Worm (Caenorhabditis elegans) whole organism, midembryonic: ENCODE measurements around the gene C50C3.19.

Experiments used
- T22C8.4 ChIP-seq: fragments of 200-800 bp; sonication (Bioruptor generic); IDR thresholded peaks from 2 replicates; pipeline ENCODE4 v1.3.6; 2022; ENCODE audit warnings: missing genetic modification characterization, missing compliant biosample characterization
- cog-1 ChIP-seq: sonication (generic microtip); optimal IDR thresholded peaks from 2 replicates; lab custom pipeline; 2016; ENCODE audit warnings: missing genetic modification characterization, missing compliant biosample characterization
- flt-1 ChIP-seq: fragments of 200-800 bp; sonication (Bioruptor generic); IDR thresholded peaks from 2 replicates; pipeline ENCODE4 v1.3.6; 2022; ENCODE audit warnings: missing genetic modification characterization, missing compliant biosample characterization
- klf-2 ChIP-seq: fragments of 200-800 bp; sonication (Bioruptor generic); conservative IDR thresholded peaks from 2 replicates; pipeline ENCODE4 v1.3.6; 2022; ENCODE audit warnings: missing genetic modification reagents, missing genetic modification characterization, missing compliant biosample characterization
- med-1 ChIP-seq: sonication (generic microtip); optimal IDR thresholded peaks from 2 replicates; lab custom pipeline; 2017; ENCODE audit warnings: missing genetic modification characterization, mild to moderate bottlenecking, missing compliant biosample characterization, antibody characterized with exemption, missing genetic modification reagents; ENCODE audit not compliant: insufficient read depth
- ref-1 ChIP-seq: fragments of 200-800 bp; sonication (Bioruptor generic); conservative IDR thresholded peaks from 2 replicates; pipeline ENCODE4 v1.3.6; 2022; ENCODE audit warnings: missing genetic modification reagents, missing genetic modification characterization, missing compliant biosample characterization
- tab-1 ChIP-seq: fragments of 200-800 bp; sonication (Bioruptor generic); IDR thresholded peaks from 2 replicates; pipeline ENCODE4 v1.3.6; 2022; ENCODE audit warnings: missing genetic modification characterization, missing compliant biosample characterization
- ztf-23 ChIP-seq: fragments of 200-800 bp; sonication (Bioruptor generic); IDR thresholded peaks from 2 replicates; pipeline ENCODE4 v1.3.6; 2022; ENCODE audit warnings: missing genetic modification reagents, missing genetic modification characterization, missing compliant biosample characterization
- ztf-29 ChIP-seq: fragments of 200-800 bp; sonication (Bioruptor generic); IDR thresholded peaks from 2 replicates; pipeline ENCODE4 v1.3.6; 2022; ENCODE audit warnings: missing genetic modification reagents, missing genetic modification characterization, missing compliant biosample characterization

C50C3.19 gene

DNA sequence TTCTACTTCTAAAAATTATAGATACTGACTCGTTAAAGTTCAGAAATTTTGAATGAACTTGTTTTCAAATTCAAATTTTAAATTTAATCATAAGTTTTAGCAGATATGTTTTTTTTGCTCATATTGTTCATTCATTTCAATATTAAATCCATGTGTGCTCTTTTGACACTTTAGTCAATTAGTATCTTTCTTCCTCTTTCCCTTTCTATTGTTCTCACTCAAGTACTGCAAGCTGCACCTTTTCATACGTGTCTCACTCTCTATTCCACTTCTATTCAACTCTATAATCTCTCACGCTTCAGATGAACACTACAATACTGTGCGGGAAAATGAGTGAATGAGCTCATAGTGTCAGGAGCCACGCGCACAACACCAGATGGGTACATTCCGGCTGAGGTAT is 27.3 kb downstream of the C50C3.19 start, which contains the start of gene C30A5.16:
Gene C30A5.16 (plus strand): TSS at position 301 of the 400 bp plus-strand sequence.
- no peak for TF ChIP-seq cog-1

DNA sequence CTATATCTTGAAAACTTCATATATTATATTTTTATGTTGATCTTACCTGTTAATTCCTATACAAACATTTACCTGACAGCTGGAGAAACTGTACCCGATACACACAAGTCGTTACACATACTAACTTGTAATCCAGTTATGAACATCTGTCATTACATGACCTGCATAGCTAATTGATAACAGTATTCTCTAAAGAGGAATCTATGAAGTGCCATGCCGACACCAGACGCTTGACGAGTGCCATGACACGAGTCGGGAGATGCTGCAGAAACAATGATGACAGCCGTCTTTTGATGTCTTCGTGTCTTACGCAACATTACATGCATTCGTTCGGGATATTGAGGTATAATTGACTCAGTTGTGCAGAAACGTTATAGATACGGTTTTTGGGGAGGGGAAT is 29.5 kb downstream of the C50C3.19 start:
- TF ChIP-seq ztf-29 (GFP tag; lab: Robert Waterston, UW) = no peak
- no peak for TF ChIP-seq T22C8.4 (GFP tag; lab: Robert Waterston, UW)
- TF ChIP-seq cog-1 = no peak
- TF ChIP-seq ztf-23 = no peak

DNA sequence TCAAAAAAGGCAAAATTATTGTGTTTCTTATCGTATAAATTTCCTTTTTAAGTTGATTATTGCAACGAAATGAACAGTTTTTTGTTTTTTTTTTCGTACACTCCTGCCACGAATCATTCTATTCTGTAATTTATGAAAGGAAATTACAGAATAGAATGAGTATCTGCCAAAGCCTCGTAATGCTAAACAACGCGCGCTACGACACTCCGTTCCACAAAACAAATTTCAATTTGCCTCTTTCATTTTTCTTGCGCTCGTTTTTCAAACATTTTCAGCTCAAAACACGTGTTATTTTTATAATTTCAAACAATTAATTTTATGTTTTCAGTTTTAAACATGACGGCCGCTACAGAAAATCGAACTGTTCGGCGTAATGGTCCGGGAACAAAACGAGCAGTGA is 34.2 kb downstream of the C50C3.19 start, which contains the start of gene mob-4:
Gene mob-4 (plus strand): TSS at position 329 of the 400 bp plus-strand sequence.
- TF ChIP-seq med-1 (no peak), klf-2 (GFP tag; lab: Robert Waterston, UW) (no peak), T22C8.4 (GFP tag; lab: Robert Waterston, UW) (no peak), ztf-23 (no peak), ref-1 (GFP tag; lab: Robert Waterston, UW) (no peak), flt-1 (no peak), tab-1 (GFP tag; lab: Robert Waterston, UW) (no peak), cog-1 (no peak), ztf-29 (GFP tag; lab: Robert Waterston, UW) (no peak)

DNA sequence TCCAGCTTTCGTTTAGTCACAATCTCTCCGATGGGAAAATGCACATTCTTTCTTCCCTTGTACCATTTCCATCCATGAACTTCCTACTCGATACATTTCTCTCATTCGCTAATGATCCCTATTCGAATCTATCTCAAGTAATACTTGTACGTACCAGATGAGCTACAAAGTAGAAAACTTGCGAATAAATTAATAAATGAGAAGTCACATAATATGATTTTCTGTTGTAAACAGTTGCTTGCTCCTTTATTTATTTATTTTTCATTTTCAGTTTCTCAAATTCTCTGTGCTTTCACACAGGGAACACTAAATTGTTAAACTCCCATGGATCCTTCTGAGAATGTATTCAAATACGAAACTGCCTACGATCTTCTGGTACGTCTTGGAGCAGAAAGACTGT is 35.6 kb downstream of the C50C3.19 start, which contains the start of gene rfs-1:
Gene rfs-1 (plus strand): TSS at position 301 of the 400 bp plus-strand sequence.
- TF ChIP-seq tab-1 (GFP tag; lab: Robert Waterston, UW) = no peak
- no peak for TF ChIP-seq ztf-29 (GFP tag; lab: Robert Waterston, UW)
- TF ChIP-seq ztf-23 = no peak
- no peak for TF ChIP-seq flt-1
- TF ChIP-seq ref-1 (GFP tag; lab: Robert Waterston, UW) = no peak
- TF ChIP-seq T22C8.4 (GFP tag; lab: Robert Waterston, UW) = no peak
- TF ChIP-seq klf-2 (GFP tag; lab: Robert Waterston, UW) = no peak
- TF ChIP-seq cog-1 = no peak
- TF ChIP-seq med-1 = no peak

DNA sequence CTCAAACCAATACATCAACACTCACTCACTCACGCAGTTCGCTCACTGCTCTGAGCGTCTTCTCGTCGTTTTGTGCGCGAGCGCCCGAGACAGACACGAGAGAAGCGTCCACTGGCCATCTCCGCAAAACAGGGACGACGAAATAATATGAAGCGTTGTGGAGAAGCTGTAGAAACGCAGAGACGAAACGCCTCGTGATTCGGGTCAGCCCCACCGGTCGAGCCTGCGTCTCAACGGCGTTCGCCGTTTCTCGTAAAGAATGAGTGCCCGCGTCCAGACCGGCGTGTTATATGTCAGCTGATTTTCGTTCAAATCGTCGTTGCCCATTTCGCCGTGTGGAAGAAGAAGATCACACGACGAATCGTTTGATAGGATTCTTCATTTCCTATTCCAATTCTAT is 36.9 kb downstream of the C50C3.19 start, which contains the start of gene fbxl-1:
Gene fbxl-1 (plus strand): TSS at position 320 of the 400 bp plus-strand sequence.
- TF ChIP-seq flt-1 = peak; percentile 63
- TF ChIP-seq tab-1 (GFP tag; lab: Robert Waterston, UW) = no peak

DNA sequence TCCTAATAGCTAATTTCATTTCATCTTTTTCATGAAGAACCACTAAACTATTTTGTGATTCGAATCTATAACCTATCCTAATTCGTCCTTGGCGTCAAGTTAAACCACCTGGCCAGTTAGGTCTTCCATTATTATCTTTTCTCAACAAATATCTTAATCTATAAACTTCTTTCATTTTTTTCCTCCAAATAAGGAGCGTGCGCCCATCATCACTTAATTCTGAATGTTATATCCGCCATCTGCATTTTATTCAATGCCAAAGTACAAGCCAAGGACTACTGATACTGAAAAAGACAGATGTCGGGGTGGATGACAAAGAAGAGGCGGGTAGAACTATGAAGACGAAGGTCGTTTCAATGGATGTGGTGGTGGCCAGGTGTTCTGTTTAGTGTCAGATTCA is 38.3 kb downstream of the C50C3.19 start:
- TF ChIP-seq ztf-29 (GFP tag; lab: Robert Waterston, UW) (no peak), ztf-23 (no peak), tab-1 (GFP tag; lab: Robert Waterston, UW) (no peak), klf-2 (GFP tag; lab: Robert Waterston, UW) (no peak), ref-1 (GFP tag; lab: Robert Waterston, UW) (no peak), flt-1 (no peak)

DNA sequence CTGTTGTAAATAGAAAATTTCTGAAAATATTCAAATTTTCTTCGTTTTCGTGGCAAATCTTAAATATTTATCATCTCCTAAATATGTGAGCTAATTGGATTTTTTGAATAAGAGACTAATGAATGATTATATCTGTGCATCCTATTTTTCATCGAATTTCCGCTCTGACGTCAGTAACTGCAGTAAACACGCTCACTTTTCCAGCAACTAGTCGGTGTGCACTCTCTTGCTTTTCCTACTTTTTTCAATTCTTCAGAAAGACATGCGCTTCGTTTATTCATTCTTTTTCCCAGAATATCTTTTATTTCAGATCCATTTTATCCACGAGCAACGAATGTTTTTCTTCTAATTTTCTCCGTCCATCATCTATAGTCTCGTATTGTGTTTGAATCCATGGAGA is 38.9 kb downstream of the C50C3.19 start:
- TF ChIP-seq ztf-29 (GFP tag; lab: Robert Waterston, UW) (no peak), ztf-23 (no peak), klf-2 (GFP tag; lab: Robert Waterston, UW) (no peak), tab-1 (GFP tag; lab: Robert Waterston, UW) (no peak), ref-1 (GFP tag; lab: Robert Waterston, UW) (no peak), cog-1 (no peak), med-1 (no peak), T22C8.4 (GFP tag; lab: Robert Waterston, UW) (no peak), flt-1 (no peak)

DNA sequence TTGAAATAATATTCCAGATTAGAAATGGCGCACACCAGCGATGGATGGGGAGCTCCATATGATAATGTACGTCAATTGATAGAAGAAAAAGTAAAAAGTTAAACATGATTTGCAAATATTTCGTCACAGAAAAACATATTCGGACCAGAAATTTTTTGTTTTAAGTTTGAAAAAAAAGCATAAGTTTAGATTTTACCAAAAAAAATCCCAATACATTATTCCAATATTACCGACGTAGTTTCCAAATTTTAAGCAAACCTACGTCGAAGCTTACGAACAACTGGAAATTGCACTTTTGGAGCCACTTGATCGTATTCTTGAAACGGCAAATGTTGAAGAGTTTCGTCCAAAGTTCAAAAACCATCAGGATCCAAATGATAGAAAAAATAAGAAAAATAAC is 42.0 kb downstream of the C50C3.19 start, which contains the start of gene henn-1:
Gene henn-1 (plus strand): TSS at position 18 of the 400 bp plus-strand sequence.
- TF ChIP-seq klf-2 (GFP tag; lab: Robert Waterston, UW) (no peak), med-1 (no peak), tab-1 (GFP tag; lab: Robert Waterston, UW) (no peak), ztf-23 (no peak)

DNA sequence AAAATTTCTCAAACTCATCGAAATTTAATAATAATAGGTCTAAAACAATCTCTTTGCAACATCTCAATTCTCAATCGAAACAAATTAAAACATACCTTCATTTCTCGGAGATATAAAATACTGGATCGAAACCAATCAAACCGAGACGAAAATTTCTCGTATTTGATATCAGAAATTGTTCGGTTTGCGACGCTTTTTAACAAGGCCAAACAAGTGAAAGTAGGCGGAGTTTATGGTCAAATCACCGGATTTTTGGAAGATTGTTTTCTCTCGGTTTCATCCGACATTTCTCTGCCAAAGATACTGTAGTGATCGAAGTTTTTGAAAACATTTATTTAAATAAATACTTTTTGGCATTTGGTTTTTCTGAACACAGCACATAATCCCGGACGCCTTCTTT is 44.8 kb downstream of the C50C3.19 start, which contains the start of gene C02F5.14:
Gene C02F5.14 (minus strand): TSS at position 157 of the 400 bp plus-strand sequence.
- TF ChIP-seq klf-2 (GFP tag; lab: Robert Waterston, UW) = no peak
- no peak for TF ChIP-seq flt-1
- no peak for TF ChIP-seq med-1
- no peak for TF ChIP-seq tab-1 (GFP tag; lab: Robert Waterston, UW)
- TF ChIP-seq ztf-23 = no peak
- no peak for TF ChIP-seq T22C8.4 (GFP tag; lab: Robert Waterston, UW)
- no peak for TF ChIP-seq cog-1

DNA sequence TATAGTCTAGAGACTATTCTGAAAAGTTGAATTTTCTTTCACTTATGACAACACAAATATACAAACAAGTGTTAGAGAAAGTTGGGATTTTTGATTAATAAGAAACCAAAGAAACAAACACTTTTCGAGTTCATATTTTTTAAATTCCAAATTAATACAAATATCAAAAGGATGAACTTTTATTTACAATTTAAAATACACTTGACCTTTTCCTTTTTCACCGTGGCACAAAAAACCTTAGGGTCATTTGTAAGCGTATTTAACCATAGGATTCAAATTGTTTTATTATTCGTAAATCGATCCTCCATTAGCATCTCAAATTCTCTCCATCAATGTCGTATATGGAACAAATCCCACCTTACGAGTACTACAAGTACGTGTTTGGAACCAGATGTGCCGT is 45.3 kb downstream of the C50C3.19 start, which contains the start of gene C02F5.5:
Gene C02F5.5 (plus strand): TSS at position 301 of the 400 bp plus-strand sequence.
- TF ChIP-seq ztf-29 (GFP tag; lab: Robert Waterston, UW) (no peak), flt-1 (no peak), ref-1 (GFP tag; lab: Robert Waterston, UW) (no peak)

DNA sequence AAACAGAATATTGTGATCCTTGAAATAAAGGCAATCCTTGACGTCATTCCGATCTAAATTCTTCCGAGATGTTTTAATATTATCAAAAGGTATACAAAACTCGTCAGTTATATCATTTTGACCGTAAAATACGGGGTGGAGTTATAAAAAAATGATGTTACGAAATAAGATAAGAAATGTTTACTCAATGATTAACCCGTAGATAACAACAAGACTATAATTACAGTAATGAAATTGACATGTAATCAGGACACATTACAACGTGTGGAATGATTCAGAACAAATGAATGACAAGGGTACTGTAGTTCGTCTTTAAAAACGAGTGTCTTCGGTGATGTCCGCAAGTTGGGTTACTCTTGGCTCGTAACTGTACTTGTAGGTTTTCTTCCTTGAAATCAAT is 47.2 kb downstream of the C50C3.19 start, which contains the start of gene tsp-2:
Gene tsp-2 (minus strand): TSS at position 109 of the 400 bp plus-strand sequence.
- TF ChIP-seq T22C8.4 (GFP tag; lab: Robert Waterston, UW) (no peak), tab-1 (GFP tag; lab: Robert Waterston, UW) (no peak), ztf-29 (GFP tag; lab: Robert Waterston, UW) (no peak), klf-2 (GFP tag; lab: Robert Waterston, UW) (no peak), flt-1 (no peak), cog-1 (no peak)
